Worm (Caenorhabditis elegans) whole organism, dauer: ENCODE results near the gene B0024.11.
"Not testable (repeated sequence)": the region's sequence is repeated elsewhere in the genome, so short reads cannot be mapped to it uniquely, and the experiment has no call there.

Experiments
- unc-62 ChIP-seq: sonication (generic microtip); optimal IDR thresholded peaks from 2 replicates; lab custom pipeline; 2017; ENCODE audit warnings: missing biosample characterization, missing genetic modification reagents, missing genetic modification characterization

The B0024.11 gene

ce11 chrV:10319434-10319833, at the start of gene B0024.11:
TSS of gene B0024.11 (minus strand) at chrV:10319534.
- no peak for TF ChIP-seq unc-62 (GFP tag; lab: Kevin White, UChicago)

- no peak for TF ChIP-seq unc-62 (GFP tag; lab: Kevin White, UChicago)
Observed at ce11 chrV:10368256-10368655, 48.9 kb upstream of the B0024.11 start, which contains the start of gene sri-20. TSS of gene sri-20 (plus strand) at chrV:10368556.

DNA sequence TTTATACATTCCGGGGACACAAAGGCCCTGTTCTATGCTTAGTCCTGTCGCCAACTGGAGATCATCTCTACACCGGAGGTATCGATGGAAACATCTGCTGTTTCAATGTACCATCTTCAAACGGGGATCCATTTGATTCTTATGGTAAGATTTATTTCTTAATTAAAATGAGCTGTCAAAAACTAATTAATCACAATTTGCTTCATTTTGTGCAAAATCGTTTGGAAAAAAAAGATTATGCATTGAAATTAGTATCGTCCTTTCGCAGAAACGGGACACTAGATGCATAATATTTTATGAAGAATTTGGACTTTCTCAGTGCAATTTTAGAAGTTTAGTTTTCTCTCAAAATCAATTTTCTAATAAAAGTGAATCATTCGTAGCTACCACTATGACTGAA, 44.5 kb upstream of the B0024.11 start:
- no peak for TF ChIP-seq unc-62 (GFP tag; lab: Kevin White, UChicago)

ce11 chrV:10361830-10362397, 42.6 kb upstream of the B0024.11 start, which contains the start of gene cash-1:
TSS of gene cash-1 (plus strand) at chrV:10362261.
- TF ChIP-seq unc-62 (GFP tag; lab: Kevin White, UChicago), result no peak

DNA sequence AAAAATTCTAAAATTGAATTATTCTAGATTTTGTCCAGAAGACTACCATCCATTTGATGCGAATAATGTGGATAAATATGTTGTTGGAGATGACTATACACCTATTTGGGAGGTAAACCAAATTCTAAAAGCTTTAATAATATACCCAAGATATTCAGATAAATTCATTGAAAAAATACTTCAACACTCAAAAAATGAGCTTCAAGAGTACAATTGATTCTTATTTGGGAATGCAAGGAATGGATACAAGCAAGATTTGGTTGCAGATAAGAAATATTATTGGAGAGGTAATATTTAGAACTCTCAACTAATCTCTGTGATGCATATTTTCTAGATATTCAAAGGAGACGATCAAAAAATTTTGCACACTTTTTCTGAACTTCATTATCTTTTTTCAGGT, 40.9 kb upstream of the B0024.11 start:
- TF ChIP-seq unc-62 (GFP tag; lab: Kevin White, UChicago), result no peak

- no peak for TF ChIP-seq unc-62 (GFP tag; lab: Kevin White, UChicago)
Observed at ce11 chrV:10358238-10358637, 38.9 kb upstream of the B0024.11 start, which contains the start of gene ttll-15. TSS of gene ttll-15 (plus strand) at chrV:10358538.

ce11 chrV:10357467-10357953, 38.2 kb upstream of the B0024.11 start, which contains the start of gene ceeh-2:
TSS of gene ceeh-2 (minus strand) at chrV:10357903.
- TF ChIP-seq unc-62 (GFP tag; lab: Kevin White, UChicago), result no peak

DNA sequence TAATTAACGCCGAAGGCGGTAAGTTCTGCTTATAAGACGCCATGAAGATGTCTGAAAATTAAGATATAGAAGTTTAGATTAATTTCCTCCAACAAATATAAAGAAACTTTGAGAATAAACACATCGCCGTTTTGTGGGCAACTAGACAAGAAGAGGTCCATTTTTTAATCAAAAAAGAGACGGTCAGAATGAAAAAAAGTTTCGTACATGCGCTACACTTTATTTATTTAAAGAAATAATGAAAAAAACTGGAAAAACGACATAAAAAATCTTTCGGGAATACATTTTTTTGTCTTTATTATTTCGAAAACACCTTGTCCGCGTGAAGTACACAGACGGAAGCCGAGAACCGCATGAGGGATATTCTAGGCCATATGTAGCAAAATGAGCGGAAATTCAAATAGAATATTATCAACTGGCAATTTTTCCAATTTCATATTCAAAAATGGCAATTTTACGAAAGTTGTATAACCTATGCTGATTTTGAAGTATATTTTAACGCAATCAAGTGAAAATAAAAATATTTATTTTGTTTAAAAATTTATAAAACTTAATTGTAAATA, 36.5 kb upstream of the B0024.11 start, which contains the start of gene sluh-7:
sluh-7 (minus strand) TSS at position 51 of the 563 bp plus-strand sequence.
- TF ChIP-seq unc-62 (GFP tag; lab: Kevin White, UChicago), result no peak

DNA sequence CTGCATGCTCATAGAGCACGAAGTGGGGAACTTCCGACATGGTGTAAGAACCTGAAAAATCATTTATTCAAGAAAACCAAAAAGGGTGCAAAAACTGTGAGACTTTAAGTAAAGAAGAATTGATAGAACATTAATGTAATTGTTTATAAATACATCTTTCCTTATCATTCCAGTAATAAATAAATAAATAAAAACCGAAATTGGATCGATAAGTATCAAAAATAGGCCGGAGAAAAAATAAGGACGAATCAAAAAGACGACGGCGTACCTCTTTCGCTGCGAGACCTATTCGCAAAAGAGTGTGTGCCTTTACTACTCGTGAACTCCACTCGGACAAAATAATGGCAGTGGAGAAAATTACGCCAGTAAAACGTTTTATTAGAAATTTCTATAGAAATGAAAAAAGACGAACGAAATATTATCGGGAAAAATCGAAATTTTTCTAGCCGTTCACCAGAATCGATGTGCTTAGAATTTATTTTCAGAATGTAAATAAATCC, 33.6 kb upstream of the B0024.11 start, which contains the start of gene nol-56:
nol-56 (minus strand) TSS at position 51 of the 500 bp plus-strand sequence.
- no peak for TF ChIP-seq unc-62 (GFP tag; lab: Kevin White, UChicago)

DNA sequence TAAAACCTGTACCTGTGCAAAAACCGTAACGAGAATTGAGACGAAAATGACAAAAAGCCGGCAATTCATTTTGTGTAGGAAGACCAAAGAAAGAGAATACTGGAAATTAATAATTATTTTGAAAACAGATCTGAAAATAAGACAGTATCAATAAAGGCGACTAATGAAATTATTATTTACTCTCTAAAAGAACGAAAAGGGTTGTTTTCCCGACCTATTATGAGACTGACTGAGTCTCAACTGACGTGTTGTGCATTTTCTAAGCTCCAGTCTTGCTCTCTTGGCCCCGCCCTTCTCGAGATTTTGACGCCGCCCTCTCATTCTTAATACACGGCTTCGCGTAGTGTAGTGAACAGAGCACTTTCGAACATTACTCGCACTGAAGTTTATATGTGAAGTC, 30.7 kb upstream of the B0024.11 start, which contains the start of gene K07C5.9:
K07C5.9 (minus strand) TSS at position 101 of the 400 bp plus-strand sequence.
- no peak for TF ChIP-seq unc-62 (GFP tag; lab: Kevin White, UChicago)

DNA sequence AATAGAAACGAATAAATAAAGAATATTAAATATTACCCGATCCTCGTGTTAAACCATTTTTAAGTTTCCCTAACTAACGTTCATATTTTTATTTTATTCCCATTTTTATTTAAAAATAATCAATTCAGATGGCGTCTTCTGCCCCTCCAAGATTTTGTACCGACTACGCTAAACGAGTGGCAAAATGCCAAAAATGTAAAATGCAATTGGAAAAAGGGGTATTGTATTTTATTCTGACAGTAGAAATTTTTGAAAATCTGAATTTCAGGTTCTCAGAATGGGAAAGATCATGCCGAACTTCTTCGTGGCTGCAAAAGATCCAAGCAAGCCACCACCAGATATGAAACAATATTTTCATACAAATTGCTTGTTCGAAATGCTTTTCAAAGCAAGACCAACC, 23.6 kb upstream of the B0024.11 start, which contains the start of gene K07C5.3:
K07C5.3 (plus strand) TSS at position 129 of the 400 bp plus-strand sequence.
- no peak for TF ChIP-seq unc-62 (GFP tag; lab: Kevin White, UChicago)

ce11 chrV:10341905-10342328, 22.6 kb upstream of the B0024.11 start, which contains the start of gene K07C5.13:
TSS of gene K07C5.13 (plus strand) at chrV:10342055.
- not testable (repeated sequence) for TF ChIP-seq unc-62 (GFP tag; lab: Kevin White, UChicago)

DNA sequence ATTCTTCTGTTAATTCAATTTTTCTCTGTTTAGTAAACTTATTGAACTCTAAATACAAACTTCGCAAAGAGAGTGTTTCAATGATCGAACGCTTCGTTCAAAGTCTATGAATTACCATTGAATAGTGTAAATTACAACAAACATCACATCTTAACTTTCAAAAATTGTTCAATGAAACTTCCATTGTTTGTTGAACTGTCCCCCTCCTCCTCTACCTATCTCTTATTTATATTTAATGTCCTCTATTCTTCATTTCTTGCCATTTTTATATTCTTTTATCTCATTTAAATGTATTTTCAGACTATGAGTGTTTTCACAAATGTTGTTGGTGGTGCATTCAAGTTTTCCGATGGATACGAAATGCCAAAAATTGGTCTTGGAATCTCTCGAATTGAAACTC, 19.9 kb upstream of the B0024.11 start, which contains the start of gene K07C5.2:
K07C5.2 (plus strand) TSS at position 301 of the 400 bp plus-strand sequence.
- no peak for TF ChIP-seq unc-62 (GFP tag; lab: Kevin White, UChicago)

- TF ChIP-seq unc-62 (GFP tag; lab: Kevin White, UChicago), result no peak
Observed at ce11 chrV:10338305-10338992, 19.1 kb upstream of the B0024.11 start, which contains the start of gene arx-2. TSS of gene arx-2 (minus strand) at chrV:10338355.

ce11 chrV:10333843-10334242, 14.5 kb upstream of the B0024.11 start:
- no peak for TF ChIP-seq unc-62 (GFP tag; lab: Kevin White, UChicago)
